Worm (Caenorhabditis elegans): Measurements from ENCODE around the gene lag-2.

The lag-2 gene

ce11 chrV:3168650-3169049 is 19.5 kb upstream of the lag-2 start, which contains the start of gene C36C5.15:
Gene C36C5.15, minus strand, starts transcription at chrV:3168750.
- no peak for TF ChIP-seq zfh-2 (GFP tag; conservative IDR thresholded peaks at IDR 0.05)
- no peak for TF ChIP-seq B0336.3 (GFP tag; IDR thresholded peaks at IDR 0.05)
- no peak for TF ChIP-seq ceh-100 (GFP tag; IDR thresholded peaks at IDR 0.05)
- TF ChIP-seq C06A6.2 (GFP tag; conservative IDR thresholded peaks at IDR 0.05), result no peak
- no peak for TF ChIP-seq lsy-27 (tag; optimal IDR thresholded peaks at IDR 0.05; ENCODE audit: borderline replicate concordance, insufficient read depth)
- no peak for TF ChIP-seq rcor-1 (GFP tag; IDR thresholded peaks at IDR 0.05)

ce11 chrV:3169838-3170237 is 18.3 kb upstream of the lag-2 start, which contains the start of gene srbc-6:
Gene srbc-6, plus strand, starts transcription at chrV:3170138.
- TF ChIP-seq F57A8.1 (GFP tag; optimal IDR thresholded peaks at IDR 0.05) (no peak), ccch-3 (GFP tag; optimal IDR thresholded peaks at IDR 0.05) (no peak), F23B12.7 (tag; optimal IDR thresholded peaks at IDR 0.05; ENCODE audit: insufficient read depth) (no peak), unc-130 (GFP tag; optimal IDR thresholded peaks at IDR 0.05) (no peak), ets-4 (GFP tag; optimal IDR thresholded peaks at IDR 0.05) (no peak), mel-28 (tag; optimal IDR thresholded peaks at IDR 0.05; ENCODE audit: borderline replicate concordance) (no peak), hmg-20 (GFP tag; IDR thresholded peaks at IDR 0.05) (no peak)

ce11 chrV:3171625-3172024 is 16.5 kb upstream of the lag-2 start:
- TF ChIP-seq pbrm-1 (GFP tag; IDR thresholded peaks at IDR 0.05) (no peak), ceh-79 (tag; optimal IDR thresholded peaks at IDR 0.05) (no peak), hmg-1.2 (GFP tag; IDR thresholded peaks at IDR 0.05) (no peak), ekl-4 (GFP tag; IDR thresholded peaks at IDR 0.05) (no peak), ccch-3 (GFP tag; optimal IDR thresholded peaks at IDR 0.05) (no peak), repo-1 (tag; optimal IDR thresholded peaks at IDR 0.05) (no peak), mcd-1 (GFP tag; IDR thresholded peaks at IDR 0.05) (no peak), Y67H2A.10 (GFP tag; conservative IDR thresholded peaks at IDR 0.05) (no peak), ztf-25 (GFP tag; IDR thresholded peaks at IDR 0.05) (no peak), bed-1 (GFP tag; IDR thresholded peaks at IDR 0.05) (no peak), Y53F4B.3 (GFP tag; IDR thresholded peaks at IDR 0.05) (no peak), unc-130 (GFP tag; optimal IDR thresholded peaks at IDR 0.05) (no peak)

- TF ChIP-seq T26A5.8 (tag; optimal IDR thresholded peaks at IDR 0.05) (no peak), ceh-58 (GFP tag; IDR thresholded peaks at IDR 0.05) (no peak), lin-40 (tag; optimal IDR thresholded peaks at IDR 0.05) (no peak), cebp-2 (GFP tag; IDR thresholded peaks at IDR 0.05) (no peak), zfh-2 (GFP tag; conservative IDR thresholded peaks at IDR 0.05) (no peak), ZK185.1 (tag; optimal IDR thresholded peaks at IDR 0.05; ENCODE audit: poor library complexity, severe bottlenecking) (no peak), ets-4 (GFP tag; optimal IDR thresholded peaks at IDR 0.05) (no peak), snpc-1.3 (tag; optimal IDR thresholded peaks at IDR 0.05; ENCODE audit: insufficient read depth) (no peak), lir-1 (GFP tag; conservative IDR thresholded peaks at IDR 0.05) (no peak), attf-6 (GFP tag; IDR thresholded peaks at IDR 0.05) (no peak), T07F8.4 (tag; optimal IDR thresholded peaks at IDR 0.05) (no peak), Y67H2A.10 (GFP tag; conservative IDR thresholded peaks at IDR 0.05) (no peak), mes-4 (tag; optimal IDR thresholded peaks at IDR 0.05) (no peak), madf-10 (tag; optimal IDR thresholded peaks at IDR 0.05) (no peak), F52B5.7 (tag; optimal IDR thresholded peaks at IDR 0.05) (no peak), rec-8 (tag; optimal IDR thresholded peaks at IDR 0.05) (no peak), B0261.1 (tag; optimal IDR thresholded peaks at IDR 0.05) (no peak), chd-7 (tag; optimal IDR thresholded peaks at IDR 0.05) (no peak), ztf-25 (GFP tag; IDR thresholded peaks at IDR 0.05) (no peak), ztf-28 (GFP tag; IDR thresholded peaks at IDR 0.05) (no peak)
Measured at ce11 chrV:3176161-3176560, 12.0 kb upstream of the lag-2 start, which contains the start of gene srab-8. Gene srab-8, plus strand, starts transcription at chrV:3176461.

Data from whole organism, young adult.